Worm (Caenorhabditis elegans): ENCODE data around the gene T14G10.8.

T14G10.8 gene

DNA sequence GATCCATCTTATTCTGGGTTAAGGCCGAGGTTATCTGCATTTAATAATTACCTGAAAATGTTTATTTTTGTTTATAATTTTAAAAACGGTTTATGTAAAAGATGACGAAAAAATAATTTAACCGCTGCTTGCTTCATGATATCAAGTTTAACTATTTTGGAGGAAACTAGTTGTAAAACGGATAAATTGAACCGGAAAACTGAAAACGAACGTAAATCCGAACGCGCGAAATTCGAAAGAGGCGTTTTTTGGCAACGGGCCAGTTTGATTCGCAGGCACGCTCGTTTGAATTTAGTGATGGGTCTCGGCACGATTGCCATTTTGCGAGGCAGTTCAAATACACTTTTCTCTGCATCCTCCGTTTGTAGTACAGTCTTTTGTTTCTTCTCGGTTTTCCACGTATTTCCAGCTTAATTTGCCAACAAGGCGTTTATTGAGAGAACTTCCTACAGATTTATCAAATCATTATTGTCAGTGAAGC, 17.8 kb downstream of the T14G10.8 start, which contains the start of the genes gtbp-1 and K08F4.3:
TSS of gene gtbp-1 (minus strand) at position 51 of the 481 bp plus-strand sequence.
TSS of gene K08F4.3 (plus strand) at position 352 of the 481 bp plus-strand sequence.
- TF ChIP-seq ZK546.5 (tag; optimal IDR thresholded peaks at IDR 0.05) (peak; percentile 80), lin-13 (GFP tag; optimal IDR thresholded peaks at IDR 0.05) (peak; percentile 63), aly-2 (tag; optimal IDR thresholded peaks at IDR 0.05) (no peak), peb-1 (tag; optimal IDR thresholded peaks at IDR 0.05) (no peak), snpc-4 (tag; optimal IDR thresholded peaks at IDR 0.05) (peak; percentile 10), unc-39 (tag; optimal IDR thresholded peaks at IDR 0.05) (no peak), sma-9 (GFP tag; optimal IDR thresholded peaks at IDR 0.05) (peak; percentile 39), sma-9 (tag; optimal IDR thresholded peaks at IDR 0.05) (no peak), elt-1 (tag; optimal IDR thresholded peaks at IDR 0.05) (no peak), C34F6.9 (tag; optimal IDR thresholded peaks at IDR 0.05) (peak; percentile 86), nhr-11 (tag; optimal IDR thresholded peaks at IDR 0.05) (no peak), unc-55 (GFP tag; optimal IDR thresholded peaks at IDR 0.05) (peak; percentile 94), unc-62 (GFP tag; optimal IDR thresholded peaks at IDR 0.05) (no peak), nhr-21 (tag; optimal IDR thresholded peaks at IDR 0.05) (peak; percentile 2), nhr-77 (tag; optimal IDR thresholded peaks at IDR 0.05) (no peak), sem-4 (tag; optimal IDR thresholded peaks at IDR 0.05) (peak; percentile 22), sma-3 (GFP tag; optimal IDR thresholded peaks at IDR 0.05) (peak; percentile 66), lin-11 (tag; optimal IDR thresholded peaks at IDR 0.05) (peak; percentile 84), nhr-129 (tag; optimal IDR thresholded peaks at IDR 0.05) (peak; percentile 90), mbf-1 (tag; optimal IDR thresholded peaks at IDR 0.05) (no peak), ztf-4 (tag; optimal IDR thresholded peaks at IDR 0.05) (no peak), ama-1 (optimal IDR thresholded peaks at IDR 0.05) (no peak), blmp-1 (tag; optimal IDR thresholded peaks at IDR 0.05; ENCODE audit: insufficient read depth) (no peak), mdl-1 (tag; optimal IDR thresholded peaks at IDR 0.05) (no peak), nhr-237 (tag; optimal IDR thresholded peaks at IDR 0.05) (no peak), F13H6.1 (tag; optimal IDR thresholded peaks at IDR 0.05) (peak; percentile 52), zag-1 (tag; optimal IDR thresholded peaks at IDR 0.05) (peak; percentile 20), nhr-10 (tag; optimal IDR thresholded peaks at IDR 0.05) (no peak), fos-1 (tag; optimal IDR thresholded peaks at IDR 0.05) (no peak), elt-3 (tag; optimal IDR thresholded peaks at IDR 0.05) (no peak), skn-1 (tag; optimal IDR thresholded peaks at IDR 0.05) (no peak), egl-27 (tag; optimal IDR thresholded peaks at IDR 0.05) (no peak), lsy-2 (tag; optimal IDR thresholded peaks at IDR 0.05) (peak; percentile 16 to 90), nhr-25 (tag; optimal IDR thresholded peaks at IDR 0.05) (no peak), dmd-4 (tag; optimal IDR thresholded peaks at IDR 0.05) (no peak), lin-39 (tag; optimal IDR thresholded peaks at IDR 0.05) (no peak), gmeb-1 (tag; optimal IDR thresholded peaks at IDR 0.05) (peak; percentile 90), crh-2 (tag; optimal IDR thresholded peaks at IDR 0.05) (peak; percentile 94), ceh-16 (tag; optimal IDR thresholded peaks at IDR 0.05) (no peak)

- TF ChIP-seq fos-1 (tag; optimal IDR thresholded peaks at IDR 0.05) = no peak
- TF ChIP-seq nhr-11 (tag; optimal IDR thresholded peaks at IDR 0.05) = no peak
- TF ChIP-seq nhr-77 (tag; optimal IDR thresholded peaks at IDR 0.05) = no peak
- no peak for TF ChIP-seq C34F6.9 (tag; optimal IDR thresholded peaks at IDR 0.05)
- no peak for TF ChIP-seq mbf-1 (tag; optimal IDR thresholded peaks at IDR 0.05)
- TF ChIP-seq nhr-129 (tag; optimal IDR thresholded peaks at IDR 0.05) = no peak
- TF ChIP-seq ztf-1 (GFP tag; conservative IDR thresholded peaks at IDR 0.05) = no peak
- no peak for TF ChIP-seq ama-1 (optimal IDR thresholded peaks at IDR 0.05)
- TF ChIP-seq mab-5 (tag; optimal IDR thresholded peaks at IDR 0.05) = no peak
- TF ChIP-seq unc-55 (GFP tag; optimal IDR thresholded peaks at IDR 0.05) = no peak
Measured at ce11 chrIV:10128446-10128845, 18.3 kb downstream of the T14G10.8 start.

DNA sequence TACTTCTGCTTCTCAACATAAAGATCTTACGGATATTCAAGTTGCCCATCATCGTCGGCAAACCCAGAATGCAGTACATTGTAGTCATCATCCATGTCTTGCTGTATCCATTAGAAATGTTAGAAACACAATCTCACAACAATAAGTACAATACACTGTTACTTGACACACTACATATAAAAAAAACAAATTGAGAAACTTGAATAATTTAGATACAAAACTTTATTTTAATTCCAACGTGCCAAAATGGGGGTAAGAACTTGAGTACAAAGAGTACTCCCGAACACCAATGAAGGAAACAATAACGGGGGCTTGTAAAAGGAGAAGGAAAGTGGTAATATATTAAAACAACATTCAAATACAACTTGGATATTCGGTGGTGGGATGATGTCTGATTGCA, 20.2 kb downstream of the T14G10.8 start, which contains the start of gene ctf-18:
TSS of gene ctf-18 (minus strand) at position 101 of the 400 bp plus-strand sequence.
- TF ChIP-seq ztf-11 (tag; optimal IDR thresholded peaks at IDR 0.05) = no peak
- no peak for TF ChIP-seq nhr-25 (tag; optimal IDR thresholded peaks at IDR 0.05)
- no peak for TF ChIP-seq dmd-4 (tag; optimal IDR thresholded peaks at IDR 0.05)
- no peak for TF ChIP-seq peb-1 (tag; optimal IDR thresholded peaks at IDR 0.05)
- no peak for TF ChIP-seq snpc-4 (tag; optimal IDR thresholded peaks at IDR 0.05)
- no peak for TF ChIP-seq blmp-1 (tag; optimal IDR thresholded peaks at IDR 0.05; ENCODE audit: insufficient read depth)
- no peak for TF ChIP-seq crh-2 (tag; optimal IDR thresholded peaks at IDR 0.05)
- TF ChIP-seq sma-3 (GFP tag; optimal IDR thresholded peaks at IDR 0.05) = no peak
- no peak for TF ChIP-seq unc-62 (GFP tag; optimal IDR thresholded peaks at IDR 0.05)
- TF ChIP-seq gmeb-1 (tag; optimal IDR thresholded peaks at IDR 0.05) = no peak
- TF ChIP-seq Y55F3AM.14 (GFP tag; optimal IDR thresholded peaks at IDR 0.05) = no peak
- no peak for TF ChIP-seq unc-55 (GFP tag; optimal IDR thresholded peaks at IDR 0.05)
- TF ChIP-seq aly-2 (tag; optimal IDR thresholded peaks at IDR 0.05) = no peak
- no peak for TF ChIP-seq nhr-23 (tag; optimal IDR thresholded peaks at IDR 0.05)
- no peak for TF ChIP-seq skn-1 (tag; optimal IDR thresholded peaks at IDR 0.05)
- TF ChIP-seq sma-9 (GFP tag; optimal IDR thresholded peaks at IDR 0.05) = no peak
- no peak for TF ChIP-seq sma-9 (tag; optimal IDR thresholded peaks at IDR 0.05)
- no peak for TF ChIP-seq ama-1 (optimal IDR thresholded peaks at IDR 0.05)
- TF ChIP-seq lin-11 (tag; optimal IDR thresholded peaks at IDR 0.05) = no peak
- TF ChIP-seq ZK546.5 (tag; optimal IDR thresholded peaks at IDR 0.05) = no peak
- no peak for TF ChIP-seq nhr-6 (tag; optimal IDR thresholded peaks at IDR 0.05)

Measured in whole organism, L2 larva.